Fruit fly (Drosophila melanogaster) whole organism, embryonic: ENCODE results near the gene CG10674.

Experiments
- Awh ChIP-seq: fragments of 200-800 bp; sonication (Bioruptor generic); IDR thresholded peaks from 2 replicates; pipeline ENCODE4, ENCODE4 v1.3.6; 2022; ENCODE audit warnings: missing biosample characterization, missing genetic modification characterization
- B-H2 ChIP-seq: fragments of 200-800 bp; sonication (Bioruptor generic); optimal IDR thresholded peaks from 2 replicates; lab custom pipeline; 2018; ENCODE audit warnings: missing biosample characterization, mild to moderate bottlenecking, missing genetic modification characterization
- Bteb2 ChIP-seq: fragments of 200-800 bp; sonication (Bioruptor generic); optimal IDR thresholded peaks from 2 replicates; lab custom pipeline; 2016; ENCODE audit warnings: missing biosample characterization, missing genetic modification characterization
- CG12299 ChIP-seq: fragments of 200-800 bp; sonication (Bioruptor generic); optimal IDR thresholded peaks from 2 replicates; lab custom pipeline; 2018; ENCODE audit warnings: missing biosample characterization, mild to moderate bottlenecking, missing genetic modification characterization
- CG13624 ChIP-seq: fragments of 200-800 bp; sonication (Bioruptor generic); optimal IDR thresholded peaks from 2 replicates; lab custom pipeline; 2016; ENCODE audit warnings: missing biosample characterization, missing genetic modification characterization
- CG14441 ChIP-seq: fragments of 200-800 bp; sonication (Bioruptor generic); IDR thresholded peaks from 2 replicates; pipeline ENCODE4 v1.3.6; 2022; ENCODE audit warnings: missing biosample characterization, missing genetic modification characterization
- CG15073 ChIP-seq: fragments of 200-800 bp; sonication (Bioruptor generic); optimal IDR thresholded peaks from 2 replicates; lab custom pipeline; 2016; ENCODE audit warnings: missing biosample characterization, missing genetic modification characterization
- CG1602 ChIP-seq: fragments of 200-800 bp; sonication (Bioruptor generic); optimal IDR thresholded peaks from 3 replicates; lab custom pipeline; 2016; ENCODE audit warnings: missing biosample characterization, missing genetic modification characterization
- CG1603 ChIP-seq: fragments of 200-800 bp; sonication (Bioruptor generic); optimal IDR thresholded peaks from 2 replicates; lab custom pipeline; 2019; ENCODE audit warnings: missing biosample characterization, mild to moderate bottlenecking, missing genetic modification characterization, moderate library complexity
- CG17829 ChIP-seq: fragments of 200-800 bp; optimal IDR thresholded peaks from 2 replicates; lab custom pipeline; 2019; ENCODE audit warnings: missing biosample characterization, mild to moderate bottlenecking, missing genetic modification characterization, moderate library complexity
- CG1832 ChIP-seq: fragments of 200-800 bp; sonication (Bioruptor generic); optimal IDR thresholded peaks from 2 replicates; lab custom pipeline; 2017; ENCODE audit warnings: missing biosample characterization, mild to moderate bottlenecking, missing genetic modification characterization, inconsistent platforms
- CG2678 ChIP-seq: fragments of 200-800 bp; sonication (Bioruptor generic); optimal IDR thresholded peaks from 3 replicates; lab custom pipeline; 2019; ENCODE audit warnings: missing biosample characterization, mild to moderate bottlenecking, missing genetic modification characterization, moderate library complexity
- CG30403 ChIP-seq: fragments of 200-800 bp; sonication (Bioruptor generic); optimal IDR thresholded peaks from 3 replicates; lab custom pipeline; 2016; ENCODE audit warnings: missing biosample characterization, missing genetic modification characterization
- CG32767 ChIP-seq: fragments of 200-800 bp; sonication (Bioruptor generic); IDR thresholded peaks from 2 replicates; pipeline ENCODE4 v1.3.6; 2022; ENCODE audit warnings: missing biosample characterization, missing genetic modification characterization
- CG32772 ChIP-seq: fragments of 200-800 bp; sonication (Bioruptor generic); IDR thresholded peaks from 2 replicates; pipeline ENCODE4 v1.3.6; 2022; ENCODE audit warnings: missing biosample characterization, missing genetic modification characterization
- CG33557 ChIP-seq: fragments of 200-800 bp; sonication (Bioruptor generic); optimal IDR thresholded peaks from 2 replicates; lab custom pipeline; 2019; ENCODE audit warnings: missing biosample characterization, mild to moderate bottlenecking, missing genetic modification characterization, moderate library complexity
- CG43689 ChIP-seq: fragments of 200-800 bp; sonication (Bioruptor generic); IDR thresholded peaks from 2 replicates; pipeline ENCODE4 v1.3.6; 2022; ENCODE audit warnings: missing biosample characterization, missing genetic modification characterization
- CG5953 ChIP-seq: fragments of 200-800 bp; sonication (Bioruptor generic); IDR thresholded peaks from 2 replicates; pipeline ENCODE4 v1.3.6; 2022; ENCODE audit warnings: missing biosample characterization, missing genetic modification characterization
- CG6689 ChIP-seq: fragments of 200-800 bp; sonication (Bioruptor generic); IDR thresholded peaks from 2 replicates; pipeline ENCODE4 v1.3.6; 2022; ENCODE audit warnings: missing biosample characterization, missing genetic modification characterization
- CG8478 ChIP-seq: fragments of >200 bp; optimal IDR thresholded peaks from 2 replicates; lab custom pipeline; 2018
- CG9215 ChIP-seq: fragments of 200-800 bp; sonication (Bioruptor generic); IDR thresholded peaks from 2 replicates; pipeline ENCODE4 v1.3.6; 2022; ENCODE audit warnings: missing biosample characterization, missing genetic modification characterization
- CG9727 ChIP-seq: fragments of 200-800 bp; sonication (Bioruptor generic); optimal IDR thresholded peaks from 3 replicates; lab custom pipeline; 2017; ENCODE audit warnings: missing biosample characterization, mild to moderate bottlenecking, missing genetic modification characterization
- Elba2 ChIP-seq: fragments of 200-800 bp; sonication (Bioruptor generic); optimal IDR thresholded peaks from 3 replicates; lab custom pipeline; 2016; ENCODE audit warnings: missing biosample characterization, missing genetic modification characterization
- H2.0 ChIP-seq: fragments of 200-800 bp; sonication (Bioruptor generic); IDR thresholded peaks from 2 replicates; pipeline ENCODE4 v1.3.6; 2022; ENCODE audit warnings: missing biosample characterization, missing genetic modification characterization
- HLHmδ ChIP-seq: fragments of 200-800 bp; sonication (Bioruptor generic); optimal IDR thresholded peaks from 2 replicates; lab custom pipeline; 2018; ENCODE audit warnings: missing biosample characterization, mild to moderate bottlenecking, missing genetic modification characterization, moderate library complexity
- Hr39 ChIP-seq: fragments of >200 bp; optimal IDR thresholded peaks from 2 replicates; lab custom pipeline; 2017
- Mrtf ChIP-seq: fragments of 200-800 bp; sonication (Bioruptor generic); IDR thresholded peaks from 3 replicates; pipeline ENCODE4 v1.3.6; 2022; ENCODE audit warnings: missing biosample characterization, missing genetic modification characterization
- Ravus ChIP-seq: fragments of 200-800 bp; sonication (Bioruptor generic); IDR thresholded peaks from 2 replicates; pipeline ENCODE4 v1.3.6; 2022; ENCODE audit warnings: missing biosample characterization, missing genetic modification characterization
- Scr ChIP-seq: fragments of 200-800 bp; sonication (Bioruptor generic); IDR thresholded peaks from 2 replicates; pipeline ENCODE4 v1.3.6; 2022; ENCODE audit warnings: missing biosample characterization, missing genetic modification characterization; ENCODE audit not compliant: partially characterized antibody
- Sox102F ChIP-seq: fragments of 200-800 bp; sonication (Bioruptor generic); optimal IDR thresholded peaks from 2 replicates; lab custom pipeline; 2018; ENCODE audit warnings: missing biosample characterization, mild to moderate bottlenecking, missing genetic modification characterization, moderate library complexity
- Sry-δ ChIP-seq: fragments of 200-800 bp; sonication (Bioruptor generic); optimal IDR thresholded peaks from 2 replicates; lab custom pipeline; 2016; ENCODE audit warnings: missing biosample characterization, missing genetic modification characterization
- cato ChIP-seq: fragments of 200-800 bp; sonication (Bioruptor generic); optimal IDR thresholded peaks from 2 replicates; lab custom pipeline; 2016; ENCODE audit warnings: missing biosample characterization, missing genetic modification characterization, borderline replicate concordance
- cg ChIP-seq: fragments of 200-800 bp; sonication (Bioruptor generic); optimal IDR thresholded peaks from 3 replicates; lab custom pipeline; 2019; ENCODE audit warnings: missing biosample characterization, mild to moderate bottlenecking, missing genetic modification characterization, moderate library complexity
- chif ChIP-seq, 2 experiments: fragments of 200-800 bp; sonication (Bioruptor generic); optimal IDR thresholded peaks; 3 replicates each; lab custom pipeline; 2016; ENCODE audit warnings: missing biosample characterization in 2 of 2, missing genetic modification characterization in 2 of 2
- chinmo ChIP-seq: fragments of 200-800 bp; sonication (Bioruptor generic); IDR thresholded peaks from 4 replicates; pipeline ENCODE4 v1.3.6; 2022; ENCODE audit warnings: missing biosample characterization, missing genetic modification characterization; ENCODE audit not compliant: partially characterized antibody
- da ChIP-seq: fragments of 200-800 bp; sonication (Bioruptor generic); optimal IDR thresholded peaks from 2 replicates; lab custom pipeline; 2016; ENCODE audit warnings: missing biosample characterization, missing genetic modification characterization
- eyg ChIP-seq: fragments of 200-800 bp; sonication (Bioruptor generic); optimal IDR thresholded peaks from 3 replicates; lab custom pipeline; 2016; ENCODE audit warnings: missing biosample characterization, missing genetic modification characterization
- fd3F ChIP-seq: fragments of 200-800 bp; sonication (Bioruptor generic); optimal IDR thresholded peaks from 2 replicates; lab custom pipeline; 2018; ENCODE audit warnings: missing biosample characterization, mild to moderate bottlenecking, missing genetic modification characterization, moderate library complexity
- fu2 ChIP-seq: fragments of 200-800 bp; sonication (Bioruptor generic); optimal IDR thresholded peaks from 2 replicates; lab custom pipeline; 2016; ENCODE audit warnings: missing biosample characterization, missing genetic modification characterization
- gfzf ChIP-seq: fragments of 200-800 bp; sonication (Bioruptor generic); optimal IDR thresholded peaks from 2 replicates; lab custom pipeline; 2016; ENCODE audit warnings: missing biosample characterization, mild to moderate bottlenecking, missing genetic modification characterization, moderate library complexity
- grau ChIP-seq: fragments of 200-800 bp; optimal IDR thresholded peaks from 3 replicates; lab custom pipeline; 2019; ENCODE audit warnings: missing biosample characterization, mild to moderate bottlenecking, missing genetic modification characterization, moderate library complexity
- gsb-n ChIP-seq: fragments of 200-800 bp; sonication (Bioruptor generic); optimal IDR thresholded peaks from 3 replicates; lab custom pipeline; 2018; ENCODE audit warnings: missing biosample characterization, mild to moderate bottlenecking, missing genetic modification characterization
- hb ChIP-seq: fragments of 200-800 bp; sonication (Bioruptor generic); IDR thresholded peaks from 3 replicates; pipeline ENCODE4 v1.3.6; 2022; ENCODE audit warnings: missing biosample characterization, missing genetic modification characterization; ENCODE audit not compliant: partially characterized antibody
- knrl ChIP-seq: fragments of 200-800 bp; sonication (Bioruptor generic); IDR thresholded peaks from 3 replicates; pipeline ENCODE4 v1.3.6; 2022; ENCODE audit warnings: missing biosample characterization, missing genetic modification characterization; ENCODE audit not compliant: partially characterized antibody
- lbe ChIP-seq: fragments of 200-800 bp; sonication (Bioruptor generic); optimal IDR thresholded peaks from 2 replicates; lab custom pipeline; 2016; ENCODE audit warnings: missing biosample characterization, mild to moderate bottlenecking, missing genetic modification characterization
- maf-S ChIP-seq: fragments of 200-800 bp; sonication (Bioruptor generic); optimal IDR thresholded peaks from 2 replicates; lab custom pipeline; 2016; ENCODE audit warnings: missing biosample characterization, missing genetic modification characterization
- mirr ChIP-seq: fragments of 200-800 bp; sonication (Bioruptor generic); optimal IDR thresholded peaks from 3 replicates; lab custom pipeline; 2018; ENCODE audit warnings: missing biosample characterization, mild to moderate bottlenecking, missing genetic modification characterization
- schlank ChIP-seq: fragments of 200-800 bp; sonication (Bioruptor generic); optimal IDR thresholded peaks from 2 replicates; lab custom pipeline; 2018; ENCODE audit warnings: missing biosample characterization, mild to moderate bottlenecking, missing genetic modification characterization
- stc ChIP-seq: fragments of 200-800 bp; sonication (Bioruptor generic); IDR thresholded peaks from 2 replicates; pipeline ENCODE4 v1.3.6; 2022; ENCODE audit warnings: missing biosample characterization, missing genetic modification characterization
- tap ChIP-seq: fragments of 200-800 bp; optimal IDR thresholded peaks from 3 replicates; lab custom pipeline; 2019; ENCODE audit warnings: missing biosample characterization, mild to moderate bottlenecking, missing genetic modification characterization, moderate library complexity
- vfl ChIP-seq: fragments of 200-800 bp; sonication (Bioruptor generic); optimal IDR thresholded peaks from 2 replicates; lab custom pipeline; 2016; ENCODE audit warnings: missing biosample characterization, missing genetic modification characterization
- vvl ChIP-seq: fragments of 200-800 bp; sonication (Bioruptor generic); IDR thresholded peaks from 2 replicates; pipeline ENCODE4 v1.3.6; 2022; ENCODE audit warnings: missing biosample characterization, missing genetic modification characterization

The CG10674 gene

DNA sequence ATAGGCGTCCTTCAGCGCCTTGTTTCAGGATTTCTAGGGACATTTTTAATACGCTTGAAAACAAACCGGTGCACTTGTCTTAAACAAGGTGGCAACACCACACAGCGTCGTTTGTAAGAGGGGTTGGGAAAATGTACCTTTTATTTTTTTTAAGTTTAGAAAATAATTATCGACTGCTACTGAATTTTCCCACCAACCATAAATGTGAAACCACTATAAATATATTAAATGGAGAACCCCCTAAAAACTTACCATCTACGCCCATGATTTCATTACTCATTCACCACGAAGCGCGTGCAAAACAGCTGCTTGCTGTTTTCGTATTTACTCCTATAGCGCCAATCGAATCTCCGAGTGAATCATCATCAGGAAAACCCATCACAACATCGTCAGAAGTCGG is 3.2 kb upstream of the CG10674 start, which contains the start of the genes Tcs5 and CHMP2B (continued):
- TF ChIP-seq CG32772 (GFP tag; lab: Robert Waterston, UW), result peak; percentile 100
- TF ChIP-seq fd3F, result peak; percentile 100
- peak; percentile 99 for TF ChIP-seq tap (tag; lab: Kevin White, UChicago)
- TF ChIP-seq maf-S (GFP tag; lab: Kevin White, UChicago), result peak; percentile 100
- peak; percentile 99 for TF ChIP-seq eyg (GFP tag; lab: Kevin White, UChicago)
- peak; percentile 99 for TF ChIP-seq da (GFP tag; lab: Kevin White, UChicago)
- peak; percentile 99 for TF ChIP-seq CG17829 (tag; lab: Kevin White, UChicago)
- TF ChIP-seq Scr, result peak; percentile 30; the same call in 1 of the 2 replicates
- peak; percentile 99 for TF ChIP-seq mirr (GFP tag; lab: Kevin White, UChicago)
- TF ChIP-seq CG1832 (GFP tag; lab: Kevin White, UChicago), result peak; percentile 23
- TF ChIP-seq knrl (GFP tag; lab: Robert Waterston, UW), result peak; percentile 54
- TF ChIP-seq CG9727 (GFP tag; lab: Kevin White, UChicago), result peak; percentile 99
- peak; percentile 95 for TF ChIP-seq CG15073
- peak; percentile 100 for TF ChIP-seq Awh
- peak; percentile 100 for TF ChIP-seq CG14441
- peak; percentile 100 for TF ChIP-seq cato (GFP tag; lab: Kevin White, UChicago)
- TF ChIP-seq Bteb2 (GFP tag; lab: Kevin White, UChicago), result peak; percentile 100
- peak; percentile 100 for TF ChIP-seq CG6689 (GFP tag; lab: Robert Waterston, UW)
- no peak for TF ChIP-seq CG8478 (lab: Kevin White, UChicago)
- peak; percentile 100 for TF ChIP-seq Mrtf (GFP tag; lab: Robert Waterston, UW)
- peak; percentile 100 for TF ChIP-seq CG30403 (GFP tag; lab: Kevin White, UChicago)
- TF ChIP-seq gfzf (GFP tag; lab: Kevin White, UChicago), result peak; percentile 44
- TF ChIP-seq CG32767, result peak; percentile 100
- TF ChIP-seq hb (GFP tag; lab: Robert Waterston, UW), result no peak
- peak; percentile 100 for TF ChIP-seq CG5953 (GFP tag; lab: Robert Waterston, UW)
- TF ChIP-seq B-H2 (GFP tag; lab: Kevin White, UChicago), result peak; percentile 100
- TF ChIP-seq Sry-δ (GFP tag; lab: Kevin White, UChicago), result peak; percentile 85
- peak; percentile 99 for TF ChIP-seq CG43689 (GFP tag; lab: Robert Waterston, UW)
- peak; percentile 100 for TF ChIP-seq vvl
- TF ChIP-seq CG13624, result peak; percentile 100
- TF ChIP-seq grau (tag; lab: Kevin White, UChicago), result peak; percentile 99
- TF ChIP-seq Elba2, result peak; percentile 99
- TF ChIP-seq CG12299 (tag; lab: Kevin White, UChicago), result peak; percentile 99
- TF ChIP-seq CG1602 (GFP tag; lab: Kevin White, UChicago), result peak; percentile 100
- TF ChIP-seq HLHmδ (GFP tag; lab: Kevin White, UChicago), result no peak
- peak; percentile 100 for TF ChIP-seq Sox102F
- peak; percentile 100 for TF ChIP-seq CG2678 (tag; lab: Kevin White, UChicago)
- TF ChIP-seq CG33557 (GFP tag; lab: Kevin White, UChicago), result peak; percentile 99
- no peak for TF ChIP-seq cg (GFP tag; lab: Kevin White, UChicago)
- peak; percentile 100 for TF ChIP-seq vfl (GFP tag; lab: Kevin White, UChicago)
- peak; percentile 100 for TF ChIP-seq fu2
- peak; percentile 96 for TF ChIP-seq lbe (GFP tag; lab: Kevin White, UChicago)
- TF ChIP-seq CG1603 (tag; lab: Kevin White, UChicago), result peak; percentile 99
- TF ChIP-seq chinmo, result 0 out of 4 replicates have a peak, but pooled peaks have one; percentile 52
- peak; percentile 100 for TF ChIP-seq stc (GFP tag; lab: Robert Waterston, UW)
- TF ChIP-seq Ravus (GFP tag; lab: Robert Waterston, UW), result peak; percentile 100
- TF ChIP-seq chif (GFP tag; optimal IDR thresholded peaks at IDR 0.05; lab: Kevin White, UChicago), result peak; percentile 100
- TF ChIP-seq H2.0 (GFP tag; lab: Robert Waterston, UW), result peak; percentile 100
- peak; percentile 100 for TF ChIP-seq CG9215
- peak; percentile 99 for TF ChIP-seq schlank (tag; lab: Kevin White, UChicago)
- peak; percentile 99 for TF ChIP-seq gsb-n
- TF ChIP-seq Hr39, result no peak
